Fruit fly (Drosophila melanogaster) S2 (cell line): ENCODE results near the gene drongo.

Experiments used
- CG8478 ChIP-seq: fragments of >200 bp; optimal IDR thresholded peaks from 2 replicates; lab custom pipeline; 2018
- CTCF ChIP-seq, 2 experiments: fragments of >200 bp; optimal IDR thresholded peaks; 2 replicates each; lab custom pipeline; 2018

- no peak for TF ChIP-seq CG8478
- peak in 1 of 2 experiments; percentile 35 for TF ChIP-seq CTCF (optimal IDR thresholded peaks at IDR 0.05; lab: Kevin White, UChicago)
These were observed 31.4 kb downstream of the drongo start, which contains the start of the genes PGAP2 and Clp for dm6 chr2L:819315-820032.
